Fruit fly (Drosophila melanogaster) whole organism, adult: ENCODE data around the gene CG6678.

Experiments used
- CG11617 ChIP-seq: fragments of 200-800 bp; sonication (Bioruptor generic); optimal IDR thresholded peaks from 2 replicates; lab custom pipeline; 2017; ENCODE audit warnings: mild to moderate bottlenecking, missing biosample characterization, missing genetic modification reagents, missing genetic modification characterization
- CG12768 ChIP-seq: fragments of 200-800 bp; sonication (Bioruptor generic); optimal IDR thresholded peaks from 2 replicates; lab custom pipeline; 2017; ENCODE audit warnings: missing biosample characterization, missing genetic modification characterization, mild to moderate bottlenecking, moderate library complexity, missing genetic modification reagents
- CG14711 ChIP-seq: fragments of 200-800 bp; sonication (Bioruptor generic); optimal IDR thresholded peaks from 2 replicates; lab custom pipeline; 2018; ENCODE audit warnings: missing biosample characterization, mild to moderate bottlenecking, missing genetic modification characterization, moderate library complexity
- CG1620 ChIP-seq: fragments of 200-800 bp; sonication (Bioruptor generic); optimal IDR thresholded peaks from 2 replicates; lab custom pipeline; 2016; ENCODE audit warnings: missing biosample characterization, missing genetic modification characterization
- CG33017 ChIP-seq: fragments of 200-800 bp; sonication (Bioruptor generic); optimal IDR thresholded peaks from 2 replicates; lab custom pipeline; 2018; ENCODE audit warnings: missing biosample characterization, mild to moderate bottlenecking, missing genetic modification characterization, moderate library complexity
- CG5204 ChIP-seq: fragments of 200-800 bp; sonication (Bioruptor generic); optimal IDR thresholded peaks from 2 replicates; lab custom pipeline; 2016; ENCODE audit warnings: missing biosample characterization, missing genetic modification characterization
- CG7045 ChIP-seq: fragments of 200-800 bp; sonication (Bioruptor generic); optimal IDR thresholded peaks from 2 replicates; lab custom pipeline; 2017; ENCODE audit warnings: missing biosample characterization, mild to moderate bottlenecking, missing genetic modification characterization
- CG7101 ChIP-seq: fragments of 200-800 bp; sonication (Bioruptor generic); optimal IDR thresholded peaks from 2 replicates; lab custom pipeline; 2018; ENCODE audit warnings: missing biosample characterization, mild to moderate bottlenecking, missing genetic modification characterization, moderate library complexity
- Clk ChIP-seq: fragments of 200-800 bp; sonication (Bioruptor generic); optimal IDR thresholded peaks from 2 replicates; lab custom pipeline; 2017; ENCODE audit warnings: missing biosample characterization, missing genetic modification characterization
- Crg-1 ChIP-seq: fragments of 200-800 bp; sonication (Bioruptor generic); optimal IDR thresholded peaks from 2 replicates; lab custom pipeline; 2016; ENCODE audit warnings: missing biosample characterization, missing genetic modification characterization
- Hr96 ChIP-seq: fragments of 200-800 bp; sonication (Bioruptor generic); optimal IDR thresholded peaks from 2 replicates; lab custom pipeline; 2016; ENCODE audit warnings: missing biosample characterization, missing genetic modification characterization
- Mnt ChIP-seq: fragments of 200-800 bp; sonication (Bioruptor generic); optimal IDR thresholded peaks from 2 replicates; lab custom pipeline; 2016; ENCODE audit warnings: missing biosample characterization, mild to moderate bottlenecking, missing genetic modification characterization
- bab1 ChIP-seq: fragments of 200-800 bp; sonication (Bioruptor generic); optimal IDR thresholded peaks from 3 replicates; lab custom pipeline; 2019; ENCODE audit warnings: missing biosample characterization, mild to moderate bottlenecking, missing genetic modification characterization, moderate library complexity
- cic ChIP-seq: fragments of 200-800 bp; sonication (Bioruptor generic); optimal IDR thresholded peaks from 2 replicates; lab custom pipeline; 2017; ENCODE audit warnings: missing biosample characterization, mild to moderate bottlenecking, missing genetic modification characterization, moderate library complexity
- cnc ChIP-seq, 2 experiments: fragments of >200 bp; optimal IDR thresholded peaks; 2 replicates each; lab custom pipeline; 2017
- kay ChIP-seq: fragments of 200-800 bp; sonication (Bioruptor generic); peaks from one replicate; lab custom pipeline; 2016; ENCODE audit warnings: missing biosample characterization, missing genetic modification characterization, borderline replicate concordance
- ovo ChIP-seq: fragments of 200-800 bp; sonication (Bioruptor generic); optimal IDR thresholded peaks from 2 replicates; lab custom pipeline; 2016; ENCODE audit warnings: missing biosample characterization, missing genetic modification characterization
- pad ChIP-seq: fragments of 200-800 bp; sonication (Bioruptor generic); optimal IDR thresholded peaks from 3 replicates; lab custom pipeline; 2017; ENCODE audit warnings: missing biosample characterization, missing genetic modification characterization, mild to moderate bottlenecking, moderate library complexity, missing genetic modification reagents
- tj ChIP-seq: fragments of 200-800 bp; sonication (Bioruptor generic); optimal IDR thresholded peaks from 3 replicates; lab custom pipeline; 2017; ENCODE audit warnings: missing biosample characterization, mild to moderate bottlenecking, missing genetic modification characterization, moderate library complexity
- toe ChIP-seq: fragments of 200-800 bp; sonication (Bioruptor generic); optimal IDR thresholded peaks from 2 replicates; lab custom pipeline; 2016; ENCODE audit warnings: missing biosample characterization, missing genetic modification characterization

CG6678 gene

dm6 chr3R:21886861-21887587 lies at the start of gene CG6678, which contains the start of gene dnd:
TSS of gene CG6678 (plus strand) at chr3R:21887029.
TSS of gene dnd (minus strand) at chr3R:21887355.
- TF ChIP-seq kay (peak; percentile 74), CG14711 (peak; percentile 49), CG5204 (GFP tag; lab: Kevin White, UChicago) (no peak), CG7045 (no peak), Clk (GFP tag; lab: Kevin White, UChicago) (no peak), ovo (GFP tag; lab: Kevin White, UChicago) (no peak), CG7101 (tag; lab: Kevin White, UChicago) (peak; percentile 18), pad (peak; percentile 26), cic (GFP tag; lab: Kevin White, UChicago) (peak; percentile 55), cnc (optimal IDR thresholded peaks at IDR 0.05; lab: Kevin White, UChicago) (no peak), Mnt (GFP tag; lab: Kevin White, UChicago) (peak; percentile 20), CG1620 (GFP tag; lab: Kevin White, UChicago) (no peak), toe (GFP tag; lab: Kevin White, UChicago) (no peak), CG33017 (no peak), Crg-1 (GFP tag; lab: Kevin White, UChicago) (peak; percentile 37), bab1 (no peak), CG12768 (GFP tag; lab: Kevin White, UChicago) (no peak), CG11617 (GFP tag; lab: Kevin White, UChicago) (no peak), Hr96 (GFP tag; lab: Kevin White, UChicago) (no peak), tj (GFP tag; lab: Kevin White, UChicago) (no peak)

- TF ChIP-seq CG11617 (GFP tag; lab: Kevin White, UChicago) (no peak), CG5204 (GFP tag; lab: Kevin White, UChicago) (no peak), CG1620 (GFP tag; lab: Kevin White, UChicago) (no peak), kay (no peak), CG7101 (tag; lab: Kevin White, UChicago) (no peak), cnc (optimal IDR thresholded peaks at IDR 0.05; lab: Kevin White, UChicago) (no peak), pad (no peak), ovo (GFP tag; lab: Kevin White, UChicago) (no peak), Clk (GFP tag; lab: Kevin White, UChicago) (no peak), CG7045 (no peak), bab1 (no peak), CG12768 (GFP tag; lab: Kevin White, UChicago) (no peak), Mnt (GFP tag; lab: Kevin White, UChicago) (no peak), cic (GFP tag; lab: Kevin White, UChicago) (no peak), Hr96 (GFP tag; lab: Kevin White, UChicago) (no peak), CG14711 (no peak), CG33017 (no peak)
Measured at dm6 chr3R:21837069-21837977, 49.5 kb upstream of the CG6678 start.

dm6 chr3R:21838505-21838956 lies 48.3 kb upstream of the CG6678 start:
- TF ChIP-seq kay (no peak), CG12768 (GFP tag; lab: Kevin White, UChicago) (no peak), cnc (optimal IDR thresholded peaks at IDR 0.05; lab: Kevin White, UChicago) (no peak), Hr96 (GFP tag; lab: Kevin White, UChicago) (no peak), CG7101 (tag; lab: Kevin White, UChicago) (no peak), cic (GFP tag; lab: Kevin White, UChicago) (no peak), Crg-1 (GFP tag; lab: Kevin White, UChicago) (no peak), CG33017 (no peak), Clk (GFP tag; lab: Kevin White, UChicago) (no peak), toe (GFP tag; lab: Kevin White, UChicago) (no peak), ovo (GFP tag; lab: Kevin White, UChicago) (no peak), Mnt (GFP tag; lab: Kevin White, UChicago) (no peak), CG14711 (no peak), CG7045 (no peak)

- TF ChIP-seq CG14711 = peak; percentile 68
- TF ChIP-seq ovo (GFP tag; lab: Kevin White, UChicago) = peak; percentile 46
- peak; percentile 94 for TF ChIP-seq bab1
- peak; percentile 9 for TF ChIP-seq pad
- peak; percentile 76 for TF ChIP-seq CG11617 (GFP tag; lab: Kevin White, UChicago)
- TF ChIP-seq cic (GFP tag; lab: Kevin White, UChicago) = no peak
- TF ChIP-seq CG12768 (GFP tag; lab: Kevin White, UChicago) = no peak
- no peak for TF ChIP-seq CG5204 (GFP tag; lab: Kevin White, UChicago)
- TF ChIP-seq Mnt (GFP tag; lab: Kevin White, UChicago) = no peak
- no peak for TF ChIP-seq Crg-1 (GFP tag; lab: Kevin White, UChicago)
- no peak for TF ChIP-seq Clk (GFP tag; lab: Kevin White, UChicago)
- peak; percentile 73 for TF ChIP-seq CG7101 (tag; lab: Kevin White, UChicago)
- TF ChIP-seq cnc (optimal IDR thresholded peaks at IDR 0.05; lab: Kevin White, UChicago) = no peak
- TF ChIP-seq toe (GFP tag; lab: Kevin White, UChicago) = no peak
- TF ChIP-seq tj (GFP tag; lab: Kevin White, UChicago) = peak; percentile 12
- TF ChIP-seq Hr96 (GFP tag; lab: Kevin White, UChicago) = no peak
- TF ChIP-seq CG1620 (GFP tag; lab: Kevin White, UChicago) = no peak
- peak; percentile 49 for TF ChIP-seq CG33017
- TF ChIP-seq kay = no peak
- peak; percentile 17 for TF ChIP-seq CG7045
Measured at dm6 chr3R:21839636-21840035, 47.2 kb upstream of the CG6678 start.
